Fruit fly (Drosophila melanogaster): ENCODE data around the gene SclB.

- TF ChIP-seq Sin3A (optimal IDR thresholded peaks at IDR 0.05) (no peak), ttk (optimal IDR thresholded peaks at IDR 0.05) (no peak), Myc (optimal IDR thresholded peaks at IDR 0.05) (no peak), psq (optimal IDR thresholded peaks at IDR 0.05) (no peak)
These were observed 31.1 kb downstream of the SclB start for dm6 chr2L:16868897-16869324.
